Worm (Caenorhabditis elegans): ENCODE results near the gene srg-62.
A peak's percentile ranks its signal among the peaks of the same experiment; 100 is the strongest.

Gene srg-62

ce11 chrV:2694389-2694788, 47.8 kb downstream of the srg-62 start, which contains the start of gene Y45G12B.2 (continued):
- TF ChIP-seq fkh-10 (GFP tag; optimal IDR thresholded peaks at IDR 0.05) (no peak), ceh-8 (GFP tag; optimal IDR thresholded peaks at IDR 0.05) (no peak), ets-5 (GFP tag; IDR thresholded peaks at IDR 0.05) (no peak), dpl-1 (GFP tag; optimal IDR thresholded peaks at IDR 0.05) (peak; percentile 65 to 82 (median 76)), elt-2 (tag; optimal IDR thresholded peaks at IDR 0.05) (no peak), egl-13 (tag; optimal IDR thresholded peaks at IDR 0.05) (no peak), nhr-12 (tag; optimal IDR thresholded peaks at IDR 0.05) (no peak), mdl-1 (tag; optimal IDR thresholded peaks at IDR 0.05) (peak in 1 of 2 experiments; percentile 71), swsn-7 (tag; optimal IDR thresholded peaks at IDR 0.05) (peak; percentile 61), tlp-1 (tag; optimal IDR thresholded peaks at IDR 0.05) (no peak), lir-3 (tag; optimal IDR thresholded peaks at IDR 0.05; ENCODE audit: poor library complexity) (no peak), nhr-76 (tag; optimal IDR thresholded peaks at IDR 0.05) (no peak), lin-15B (tag; optimal IDR thresholded peaks at IDR 0.05) (peak; percentile 44), C16A3.4 (tag; optimal IDR thresholded peaks at IDR 0.05) (peak; percentile 61), jun-1 (tag; optimal IDR thresholded peaks at IDR 0.05) (peak; percentile 55), Y116A8C.19 (tag; optimal IDR thresholded peaks at IDR 0.05; ENCODE audit: borderline replicate concordance) (no peak), skn-1 (tag; optimal IDR thresholded peaks at IDR 0.05) (peak; percentile 45), F16B12.6 (tag; optimal IDR thresholded peaks at IDR 0.05) (peak; percentile 93), lin-13 (GFP tag; optimal IDR thresholded peaks at IDR 0.05) (peak; percentile 63), lin-35 (GFP tag; optimal IDR thresholded peaks at IDR 0.05) (peak; percentile 74 to 86), dsc-1 (tag; optimal IDR thresholded peaks at IDR 0.05) (peak; percentile 30), mab-9 (GFP tag; IDR thresholded peaks at IDR 0.05) (no peak), ceh-82 (tag; optimal IDR thresholded peaks at IDR 0.05) (peak; percentile 60 to 88 (median 63)), nhr-20 (tag; optimal IDR thresholded peaks at IDR 0.05) (peak; percentile 72), mep-1 (tag; optimal IDR thresholded peaks at IDR 0.05) (peak; percentile 84), efl-1 (optimal IDR thresholded peaks at IDR 0.05) (peak; percentile 68 to 78), efl-1 (GFP tag; optimal IDR thresholded peaks at IDR 0.05 in 1 of 2) (peak; percentile 82 to 97), aly-2 (tag; optimal IDR thresholded peaks at IDR 0.05) (peak; percentile 41), zip-4 (GFP tag; optimal IDR thresholded peaks at IDR 0.05) (no peak), hlh-4 (tag; optimal IDR thresholded peaks at IDR 0.05) (no peak), nhr-19 (GFP tag; conservative IDR thresholded peaks at IDR 0.05) (peak; percentile 58), blmp-1 (tag; optimal IDR thresholded peaks at IDR 0.05) (peak; percentile 54), C04F5.9 (tag; optimal IDR thresholded peaks at IDR 0.05) (no peak), nhr-71 (tag; optimal IDR thresholded peaks at IDR 0.05) (peak; percentile 74), lsy-2 (tag; optimal IDR thresholded peaks at IDR 0.05) (peak; percentile 99), fkh-4 (tag; optimal IDR thresholded peaks at IDR 0.05; ENCODE audit: borderline replicate concordance) (no peak), elt-3 (tag; optimal IDR thresholded peaks at IDR 0.05) (peak in 1 of 6 experiments; percentile 34), fkh-8 (tag; optimal IDR thresholded peaks at IDR 0.05) (peak; percentile 47), nhr-28 (tag; optimal IDR thresholded peaks at IDR 0.05) (no peak)

- TF ChIP-seq xbp-1 (tag; optimal IDR thresholded peaks at IDR 0.05) = no peak
- TF ChIP-seq nhr-47 (tag; optimal IDR thresholded peaks at IDR 0.05) = no peak
- TF ChIP-seq ceh-8 (GFP tag; optimal IDR thresholded peaks at IDR 0.05) = no peak
Observed at ce11 chrV:2690948-2691347, 51.2 kb downstream of the srg-62 start.

DNA sequence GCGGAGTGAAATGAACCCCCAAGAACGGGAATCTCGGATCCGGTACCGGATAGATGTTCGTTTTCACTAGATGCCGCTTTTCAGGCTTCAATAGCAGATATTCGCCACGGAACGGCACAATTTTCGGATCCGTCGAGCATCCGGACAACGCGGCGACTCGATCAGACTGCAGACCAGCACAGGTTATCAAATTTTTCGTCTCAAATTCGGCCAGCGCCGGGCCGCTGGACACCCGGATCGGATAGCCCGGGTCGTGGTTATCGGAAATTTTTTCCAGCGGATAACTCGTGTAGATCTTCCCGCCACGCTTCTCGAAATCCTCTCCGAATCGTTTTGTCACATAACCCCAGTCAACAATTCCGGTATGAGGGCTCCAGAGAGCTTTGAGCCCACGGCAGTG, 51.7 kb downstream of the srg-62 start:
- no peak for TF ChIP-seq nhr-85 (tag)
